Worm (Caenorhabditis elegans) whole organism, L4 larva: ENCODE data around the gene nhl-3.

ENCODE experiments used
- R02D3.7 ChIP-seq: fragments of 150-350 bp; sonication (generic microtip); optimal IDR thresholded peaks from 3 replicates; lab custom pipeline; 2014; ENCODE audit warnings: missing biosample characterization, missing genetic modification characterization
- ama-1 ChIP-seq: fragments of 150-350 bp; optimal IDR thresholded peaks from 2 replicates; lab custom pipeline; 2014; ENCODE audit warnings: inconsistent platforms, mixed read lengths
- dpl-1 ChIP-seq: fragments of 150-350 bp; optimal IDR thresholded peaks from 2 replicates; lab custom pipeline; 2014; ENCODE audit warnings: missing biosample characterization, missing genetic modification reagents, missing genetic modification characterization
- egl-27 ChIP-seq: sonication (generic microtip); optimal IDR thresholded peaks from 3 replicates; lab custom pipeline; 2017; ENCODE audit warnings: missing biosample characterization, missing genetic modification reagents, missing genetic modification characterization
- fkh-10 ChIP-seq: fragments of 150-350 bp; optimal IDR thresholded peaks from 2 replicates; lab custom pipeline; 2014; ENCODE audit warnings: missing biosample characterization, missing genetic modification reagents, missing genetic modification characterization
- lin-38 ChIP-seq: fragments of 200-800 bp; sonication (Bioruptor generic); IDR thresholded peaks from 2 replicates; pipeline ENCODE4 v1.3.6; 2022; ENCODE audit warnings: missing genetic modification reagents, missing genetic modification characterization, missing compliant biosample characterization
- lir-3 ChIP-seq: sonication (generic microtip); optimal IDR thresholded peaks from 2 replicates; lab custom pipeline; 2016; ENCODE audit warnings: mild to moderate bottlenecking, missing genetic modification characterization, missing compliant biosample characterization
- nhr-11 ChIP-seq: fragments of 150-350 bp; optimal IDR thresholded peaks from 2 replicates; lab custom pipeline; 2014; ENCODE audit warnings: missing biosample characterization, missing genetic modification characterization
- nhr-237 ChIP-seq: sonication (generic microtip); optimal IDR thresholded peaks from 2 replicates; lab custom pipeline; 2017; ENCODE audit warnings: missing biosample characterization, missing genetic modification characterization
- snpc-4 ChIP-seq: fragments of 150-350 bp; optimal IDR thresholded peaks from 2 replicates; lab custom pipeline; 2014; ENCODE audit warnings: missing biosample characterization, missing genetic modification characterization
- unc-39 ChIP-seq: sonication (generic microtip); optimal IDR thresholded peaks from 2 replicates; lab custom pipeline; 2017; ENCODE audit warnings: missing biosample characterization, missing genetic modification characterization

- no peak for TF ChIP-seq dpl-1 (GFP tag; lab: Kevin White, UChicago)
- TF ChIP-seq fkh-10 (GFP tag; lab: Kevin White, UChicago), result no peak
- TF ChIP-seq snpc-4 (tag; lab: Kevin White, UChicago), result no peak
- no peak for TF ChIP-seq unc-39 (tag; lab: Kevin White, UChicago)
- TF ChIP-seq lin-38 (GFP tag; lab: Robert Waterston, UW), result no peak
- no peak for TF ChIP-seq egl-27 (tag; lab: Kevin White, UChicago)
- no peak for TF ChIP-seq nhr-237
- TF ChIP-seq nhr-11 (tag; lab: Kevin White, UChicago), result no peak
- no peak for TF ChIP-seq lir-3 (tag; lab: Kevin White, UChicago)
- TF ChIP-seq R02D3.7 (tag; lab: Kevin White, UChicago), result no peak
- no peak for TF ChIP-seq ama-1 (lab: Kevin White, UChicago)
Observed at ce11 chrII:606033-606432, 4.1 kb upstream of the nhl-3 start, which contains the start of gene W04H10.5.
